Fruit fly (Drosophila melanogaster) whole organism, prepupa: ENCODE data around the gene Ns1.

Experiments
- Blimp-1 ChIP-seq: fragments of 200-800 bp; sonication (Bioruptor generic); optimal IDR thresholded peaks from 3 replicates; lab custom pipeline; 2017; ENCODE audit warnings: missing biosample characterization, missing genetic modification characterization, mild to moderate bottlenecking, moderate library complexity, missing genetic modification reagents
- CG10669 ChIP-seq: fragments of 200-800 bp; sonication (Bioruptor generic); optimal IDR thresholded peaks from 3 replicates; lab custom pipeline; 2018; ENCODE audit warnings: missing biosample characterization, mild to moderate bottlenecking, missing genetic modification characterization, moderate library complexity
- CG15336 ChIP-seq: fragments of 200-800 bp; sonication (Bioruptor generic); IDR thresholded peaks from 2 replicates; pipeline ENCODE4 v1.3.6; 2022; ENCODE audit warnings: missing biosample characterization, missing genetic modification characterization
- CG1621 ChIP-seq: fragments of 200-800 bp; sonication (Bioruptor generic); optimal IDR thresholded peaks from 3 replicates; lab custom pipeline; 2018; ENCODE audit warnings: missing biosample characterization, mild to moderate bottlenecking, missing genetic modification characterization
- CG3032 ChIP-seq: fragments of 200-800 bp; optimal IDR thresholded peaks from 2 replicates; lab custom pipeline; 2019; ENCODE audit warnings: missing biosample characterization, mild to moderate bottlenecking, missing genetic modification characterization, moderate library complexity
- CG34406 ChIP-seq: fragments of 200-800 bp; sonication (Bioruptor generic); optimal IDR thresholded peaks from 3 replicates; lab custom pipeline; 2016; ENCODE audit warnings: missing biosample characterization, missing genetic modification characterization
- CG3919 ChIP-seq: fragments of 200-800 bp; sonication (Bioruptor generic); optimal IDR thresholded peaks from 3 replicates; lab custom pipeline; 2016; ENCODE audit warnings: missing biosample characterization, missing genetic modification characterization
- CG6163 ChIP-seq: fragments of 200-800 bp; sonication (Bioruptor generic); IDR thresholded peaks from 3 replicates; pipeline ENCODE4 v1.3.6; 2022; ENCODE audit warnings: missing biosample characterization, missing genetic modification characterization
- CG6792 ChIP-seq: fragments of 200-800 bp; sonication (Bioruptor generic); optimal IDR thresholded peaks from 3 replicates; lab custom pipeline; 2016; ENCODE audit warnings: missing biosample characterization, missing genetic modification characterization
- CG6808 ChIP-seq: fragments of 200-800 bp; sonication (Bioruptor generic); optimal IDR thresholded peaks from 3 replicates; lab custom pipeline; 2017; ENCODE audit warnings: missing biosample characterization, missing genetic modification characterization, mild to moderate bottlenecking, moderate library complexity, missing genetic modification reagents
- CG8319 ChIP-seq: fragments of 200-800 bp; sonication (Bioruptor generic); optimal IDR thresholded peaks from 3 replicates; lab custom pipeline; 2016; ENCODE audit warnings: missing biosample characterization, missing genetic modification characterization
- CG8632 ChIP-seq: fragments of 200-800 bp; sonication (Bioruptor generic); optimal IDR thresholded peaks from 3 replicates; lab custom pipeline; 2016; ENCODE audit warnings: missing biosample characterization, missing genetic modification characterization
- CG9139 ChIP-seq: fragments of 200-800 bp; sonication (Bioruptor generic); optimal IDR thresholded peaks from 3 replicates; lab custom pipeline; 2017; ENCODE audit warnings: missing biosample characterization, mild to moderate bottlenecking, missing genetic modification characterization
- Eip75B ChIP-seq: fragments of 200-800 bp; sonication (Bioruptor generic); optimal IDR thresholded peaks from 3 replicates; lab custom pipeline; 2016; ENCODE audit warnings: missing biosample characterization, missing genetic modification characterization
- Eip78C ChIP-seq: fragments of 200-800 bp; sonication (Bioruptor generic); peaks from one replicate; lab custom pipeline; 2016; ENCODE audit warnings: missing biosample characterization, missing genetic modification characterization
- Eip93F ChIP-seq: fragments of 200-800 bp; sonication (Bioruptor generic); optimal IDR thresholded peaks from 2 replicates; lab custom pipeline; 2016; ENCODE audit warnings: missing biosample characterization, mild to moderate bottlenecking, missing genetic modification characterization
- Gug ChIP-seq: fragments of 200-800 bp; sonication (Bioruptor generic); IDR thresholded peaks from 2 replicates; pipeline ENCODE4 v1.3.6; 2022; ENCODE audit warnings: missing biosample characterization, missing genetic modification characterization
- Lpt ChIP-seq: fragments of 200-800 bp; sonication (Bioruptor generic); optimal IDR thresholded peaks from 3 replicates; lab custom pipeline; 2016; ENCODE audit warnings: missing biosample characterization, missing genetic modification characterization
- Met ChIP-seq: fragments of 200-800 bp; sonication (Bioruptor generic); optimal IDR thresholded peaks from 3 replicates; lab custom pipeline; 2016; ENCODE audit warnings: missing biosample characterization, missing genetic modification characterization
- Sox14 ChIP-seq: fragments of 200-800 bp; sonication (Bioruptor generic); optimal IDR thresholded peaks from 3 replicates; lab custom pipeline; 2016; ENCODE audit warnings: missing biosample characterization, missing genetic modification characterization
- Sox15 ChIP-seq: fragments of 200-800 bp; sonication (Bioruptor generic); optimal IDR thresholded peaks from 3 replicates; lab custom pipeline; 2016; ENCODE audit warnings: missing biosample characterization, missing genetic modification characterization
- acj6 ChIP-seq: fragments of 200-800 bp; sonication (Bioruptor generic); optimal IDR thresholded peaks from 3 replicates; lab custom pipeline; 2016; ENCODE audit warnings: missing biosample characterization, missing genetic modification characterization
- eg ChIP-seq: fragments of 200-800 bp; sonication (Bioruptor generic); IDR thresholded peaks from 3 replicates; pipeline ENCODE4 v1.3.6; 2022; ENCODE audit warnings: missing biosample characterization, missing genetic modification characterization
- esn ChIP-seq: fragments of 200-800 bp; sonication (Bioruptor generic); optimal IDR thresholded peaks from 2 replicates; lab custom pipeline; 2016; ENCODE audit warnings: missing biosample characterization, mild to moderate bottlenecking, missing genetic modification characterization, moderate library complexity
- fd85E ChIP-seq: fragments of 200-800 bp; sonication (Bioruptor generic); optimal IDR thresholded peaks from 3 replicates; lab custom pipeline; 2016; ENCODE audit warnings: missing biosample characterization, missing genetic modification characterization
- fkh ChIP-seq: fragments of 200-800 bp; sonication (Bioruptor generic); optimal IDR thresholded peaks from 3 replicates; lab custom pipeline; 2017; ENCODE audit warnings: missing biosample characterization, mild to moderate bottlenecking, missing genetic modification characterization, moderate library complexity
- net ChIP-seq: fragments of 200-800 bp; sonication (Bioruptor generic); optimal IDR thresholded peaks from 3 replicates; lab custom pipeline; 2016; ENCODE audit warnings: missing biosample characterization, missing genetic modification characterization
- ss ChIP-seq, 2 experiments: fragments of 200-800 bp; sonication (Bioruptor generic); optimal IDR thresholded peaks; 2 replicates in 1 of 2; 3 replicates in 1 of 2; lab custom pipeline; 2017 to 2018; ENCODE audit warnings: mild to moderate bottlenecking in 2 of 2, missing biosample characterization in 2 of 2, missing genetic modification characterization in 2 of 2, moderate library complexity in 1 of 2
- svp ChIP-seq: fragments of 200-800 bp; sonication (Bioruptor generic); peaks from one replicate; lab custom pipeline; 2016; ENCODE audit warnings: missing biosample characterization, missing genetic modification characterization
- topi ChIP-seq: fragments of 200-800 bp; sonication (Bioruptor generic); optimal IDR thresholded peaks from 3 replicates; lab custom pipeline; 2016; ENCODE audit warnings: missing biosample characterization, missing genetic modification characterization
- vri ChIP-seq: fragments of 200-800 bp; sonication (Bioruptor generic); optimal IDR thresholded peaks from 3 replicates; lab custom pipeline; 2016; ENCODE audit warnings: missing biosample characterization, mild to moderate bottlenecking, missing genetic modification characterization

The Ns1 gene

dm6 chr3R:17078961-17079858 lies 6.7 kb upstream of the Ns1 start (continued):
- TF ChIP-seq Lpt (GFP tag; lab: Kevin White, UChicago) (no peak), Eip75B (GFP tag; lab: Kevin White, UChicago) (peak; percentile 36), Blimp-1 (GFP tag; lab: Kevin White, UChicago) (no peak), CG9139 (GFP tag; lab: Kevin White, UChicago) (peak; percentile 12), CG6792 (no peak), CG8319 (GFP tag; lab: Kevin White, UChicago) (no peak), fd85E (GFP tag; lab: Kevin White, UChicago) (no peak), CG6163 (GFP tag; lab: Robert Waterston, UW) (peak; percentile 76), Met (no peak), Sox15 (GFP tag; lab: Kevin White, UChicago) (no peak), Gug (no peak), Eip78C (GFP tag; lab: Kevin White, UChicago) (peak; percentile 87), CG6808 (GFP tag; lab: Kevin White, UChicago) (no peak), svp (GFP tag; lab: Kevin White, UChicago) (peak; percentile 89), CG3919 (GFP tag; lab: Kevin White, UChicago) (peak; percentile 25), CG10669 (GFP tag; lab: Kevin White, UChicago) (no peak), Eip93F (GFP tag; lab: Kevin White, UChicago) (no peak)

dm6 chr3R:17077968-17078417 lies 5.5 kb upstream of the Ns1 start:
- no peak for TF ChIP-seq CG6792
- TF ChIP-seq CG6163 (GFP tag; lab: Robert Waterston, UW) = 0 out of 3 replicates have a peak, but pooled peaks have one; percentile 22
- peak; percentile 47 to 71 for TF ChIP-seq ss (GFP tag; optimal IDR thresholded peaks at IDR 0.05; lab: Kevin White, UChicago)
- peak; percentile 11; the same call in 1 of the 2 replicates for TF ChIP-seq CG15336 (GFP tag; lab: Robert Waterston, UW)
- TF ChIP-seq CG34406 (GFP tag; lab: Kevin White, UChicago) = no peak
- TF ChIP-seq vri = peak; percentile 64
- no peak for TF ChIP-seq acj6 (GFP tag; lab: Kevin White, UChicago)
- 0 out of 2 replicates have a peak, but pooled peaks have one; percentile 10 for TF ChIP-seq Gug
- peak; percentile 4 for TF ChIP-seq topi
- TF ChIP-seq CG1621 (tag; lab: Kevin White, UChicago) = peak; percentile 74
- peak; percentile 3 for TF ChIP-seq esn (GFP tag; lab: Kevin White, UChicago)
- TF ChIP-seq CG6808 (GFP tag; lab: Kevin White, UChicago) = peak; percentile 20
- no peak for TF ChIP-seq net (GFP tag; lab: Kevin White, UChicago)
- peak; percentile 88 for TF ChIP-seq svp (GFP tag; lab: Kevin White, UChicago)
- TF ChIP-seq fkh (GFP tag; lab: Kevin White, UChicago) = peak; percentile 82
- peak; percentile 58 for TF ChIP-seq Sox14 (GFP tag; lab: Kevin White, UChicago)

dm6 chr3R:17067721-17068120 lies 4.8 kb downstream of the Ns1 start:
- TF ChIP-seq fkh (GFP tag; lab: Kevin White, UChicago) (peak; percentile 44), vri (peak; percentile 96), CG9139 (GFP tag; lab: Kevin White, UChicago) (no peak), Eip78C (GFP tag; lab: Kevin White, UChicago) (peak; percentile 11), svp (GFP tag; lab: Kevin White, UChicago) (peak; percentile 66)

- TF ChIP-seq CG3032 (tag; lab: Kevin White, UChicago) (no peak), svp (GFP tag; lab: Kevin White, UChicago) (peak; percentile 50), Eip93F (GFP tag; lab: Kevin White, UChicago) (peak; percentile 11), eg (0 out of 3 replicates have a peak, but pooled peaks have one; percentile 10), fd85E (GFP tag; lab: Kevin White, UChicago) (no peak), CG8632 (GFP tag; lab: Kevin White, UChicago) (no peak)
These were observed 5.5 kb downstream of the Ns1 start for dm6 chr3R:17066828-17067430.
